Fruit fly (Drosophila melanogaster) whole organism, adult: ENCODE results near the gene Or19b.

Experiments
- CG12768 ChIP-seq: fragments of 200-800 bp; sonication (Bioruptor generic); optimal IDR thresholded peaks from 2 replicates; lab custom pipeline; 2017; ENCODE audit warnings: missing biosample characterization, missing genetic modification characterization, mild to moderate bottlenecking, moderate library complexity, missing genetic modification reagents
- Clk ChIP-seq: fragments of 200-800 bp; sonication (Bioruptor generic); optimal IDR thresholded peaks from 2 replicates; lab custom pipeline; 2017; ENCODE audit warnings: missing biosample characterization, missing genetic modification characterization
- Mnt ChIP-seq: fragments of 200-800 bp; sonication (Bioruptor generic); optimal IDR thresholded peaks from 2 replicates; lab custom pipeline; 2016; ENCODE audit warnings: missing biosample characterization, mild to moderate bottlenecking, missing genetic modification characterization
- kay ChIP-seq: fragments of 200-800 bp; sonication (Bioruptor generic); peaks from one replicate; lab custom pipeline; 2016; ENCODE audit warnings: missing biosample characterization, missing genetic modification characterization, borderline replicate concordance
- pad ChIP-seq: fragments of 200-800 bp; sonication (Bioruptor generic); optimal IDR thresholded peaks from 3 replicates; lab custom pipeline; 2017; ENCODE audit warnings: missing biosample characterization, missing genetic modification characterization, mild to moderate bottlenecking, moderate library complexity, missing genetic modification reagents
- toe ChIP-seq: fragments of 200-800 bp; sonication (Bioruptor generic); optimal IDR thresholded peaks from 2 replicates; lab custom pipeline; 2016; ENCODE audit warnings: missing biosample characterization, missing genetic modification characterization

- TF ChIP-seq Mnt (GFP tag; lab: Kevin White, UChicago) (no peak), CG12768 (GFP tag; lab: Kevin White, UChicago) (no peak), toe (GFP tag; lab: Kevin White, UChicago) (no peak), kay (GFP tag; lab: Kevin White, UChicago) (no peak), pad (GFP tag; lab: Kevin White, UChicago) (no peak), Clk (GFP tag; lab: Kevin White, UChicago) (no peak)
Measured at dm6 chrX:20133432-20133831, 39.2 kb downstream of the Or19b start, which contains the start of gene CG15322.
